Fruit fly (Drosophila melanogaster) whole organism: Measurements from ENCODE around the gene CG3588.

Experiments
- Dll ChIP-seq: fragments of >200 bp; optimal IDR thresholded peaks from 2 replicates; lab custom pipeline; 2017
- usp ChIP-seq: fragments of >200 bp; optimal IDR thresholded peaks from 2 replicates; lab custom pipeline; 2017; ENCODE audit warnings: missing biosample characterization, missing genetic modification characterization, mixed read lengths

dm6 chrX:2888211-2888610 is 31.4 kb upstream of the CG3588 start:
- TF ChIP-seq Dll = no peak
- no peak for TF ChIP-seq usp (GFP tag; lab: Kevin White, UChicago)
